Worm (Caenorhabditis elegans): ENCODE results near the gene T25E4.1.

DNA sequence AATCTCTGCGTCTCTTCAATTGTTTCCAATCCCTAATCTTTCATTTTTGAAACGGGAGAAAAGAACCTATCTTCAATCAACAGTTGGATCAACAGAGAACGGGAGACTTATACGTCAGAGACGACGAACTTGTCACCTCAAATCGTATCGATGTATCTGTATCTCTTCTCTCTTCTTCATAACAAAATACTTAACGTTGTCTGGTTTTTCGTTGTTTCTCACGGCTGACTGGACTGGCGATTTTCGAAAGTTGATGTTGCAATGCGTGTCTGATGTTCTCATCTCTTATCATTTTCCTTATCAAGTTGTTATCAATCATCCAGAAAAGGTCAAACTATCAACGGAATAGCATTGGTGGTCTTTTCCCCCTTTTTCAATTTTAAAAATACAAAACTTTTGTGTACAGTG is 27.4 kb downstream of the T25E4.1 start:
- TF ChIP-seq dao-5 (tag; optimal IDR thresholded peaks at IDR 0.05) (no peak), W03F9.2 (tag; optimal IDR thresholded peaks at IDR 0.05) (no peak)
